Worm (Caenorhabditis elegans): ENCODE measurements around the gene C45G7.4.

DNA sequence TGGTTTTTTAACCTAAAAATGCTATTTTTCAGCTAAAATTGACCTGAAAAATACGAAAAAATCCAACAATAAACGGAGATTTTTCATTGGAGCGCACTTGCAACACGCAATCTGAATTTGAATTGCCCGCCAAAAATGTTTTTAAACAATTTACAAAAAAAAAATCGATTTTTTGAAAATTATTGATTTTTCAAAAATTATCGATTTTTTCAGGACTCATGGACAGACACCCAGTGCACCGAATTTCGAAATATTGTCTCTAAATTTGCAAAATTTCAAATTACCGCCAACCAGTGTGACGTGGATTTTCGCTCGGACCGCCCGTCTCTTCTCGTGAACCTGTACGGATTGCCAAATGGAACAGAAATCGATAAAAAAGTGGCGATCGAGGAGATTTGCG, 41.0 kb upstream of the C45G7.4 start:
- no peak for TF ChIP-seq pha-4 (tag; optimal IDR thresholded peaks at IDR 0.05)
- TF ChIP-seq ceh-22 (tag; optimal IDR thresholded peaks at IDR 0.05): no peak
- TF ChIP-seq Y22D7AL.16 (tag; optimal IDR thresholded peaks at IDR 0.05): no peak
- TF ChIP-seq syd-9 (tag; optimal IDR thresholded peaks at IDR 0.05): no peak
- TF ChIP-seq ama-1 (optimal IDR thresholded peaks at IDR 0.05): no peak
- TF ChIP-seq ceh-24 (tag; optimal IDR thresholded peaks at IDR 0.05): no peak
- TF ChIP-seq unc-55 (GFP tag; optimal IDR thresholded peaks at IDR 0.05): no peak
- TF ChIP-seq ceh-18 (tag; optimal IDR thresholded peaks at IDR 0.05): no peak
- no peak for TF ChIP-seq hlh-15 (tag; optimal IDR thresholded peaks at IDR 0.05)

All from whole organism, late embryonic.